Worm (Caenorhabditis elegans): ENCODE results near the gene cnc-11.

cnc-11 gene

ce11 chrV:1471977-1472376 is 29.8 kb downstream of the cnc-11 start:
- no peak for TF ChIP-seq ceh-48 (tag; optimal IDR thresholded peaks at IDR 0.05)
- no peak for TF ChIP-seq C08G9.2 (tag; optimal IDR thresholded peaks at IDR 0.05)
- no peak for TF ChIP-seq nfya-1 (tag; optimal IDR thresholded peaks at IDR 0.05)
- no peak for TF ChIP-seq fkh-6 (tag; optimal IDR thresholded peaks at IDR 0.05)
- TF ChIP-seq hlh-30 (tag; optimal IDR thresholded peaks at IDR 0.05; ENCODE audit: insufficient read depth) = no peak
- TF ChIP-seq nhr-232 (tag; optimal IDR thresholded peaks at IDR 0.05) = no peak
- no peak for TF ChIP-seq unc-42 (tag; optimal IDR thresholded peaks at IDR 0.05)

- TF ChIP-seq fax-1 (tag; optimal IDR thresholded peaks at IDR 0.05) = no peak
- peak; percentile 23 for TF ChIP-seq unc-55 (GFP tag; optimal IDR thresholded peaks at IDR 0.05)
- TF ChIP-seq sox-4 (tag; optimal IDR thresholded peaks at IDR 0.05) = no peak
- TF ChIP-seq eyg-1 (tag; optimal IDR thresholded peaks at IDR 0.05) = no peak
- TF ChIP-seq ceh-18 (tag; optimal IDR thresholded peaks at IDR 0.05) = no peak
- no peak for TF ChIP-seq hlh-15 (tag; optimal IDR thresholded peaks at IDR 0.05)
- no peak for TF ChIP-seq elt-4 (tag; optimal IDR thresholded peaks at IDR 0.05)
- no peak for TF ChIP-seq rnt-1 (tag; optimal IDR thresholded peaks at IDR 0.05)
- no peak for TF ChIP-seq sdc-2 (tag; optimal IDR thresholded peaks at IDR 0.05)
- peak; percentile 2 for TF ChIP-seq ceh-48 (tag; optimal IDR thresholded peaks at IDR 0.05)
- TF ChIP-seq hlh-8 (tag; optimal IDR thresholded peaks at IDR 0.05) = peak; percentile 18
- no peak for TF ChIP-seq dmd-4 (tag; optimal IDR thresholded peaks at IDR 0.05; ENCODE audit: borderline replicate concordance)
Measured at ce11 chrV:1472569-1472968, 30.4 kb downstream of the cnc-11 start.

- TF ChIP-seq elt-4 (tag; optimal IDR thresholded peaks at IDR 0.05) (no peak), zip-5 (tag; optimal IDR thresholded peaks at IDR 0.05) (no peak), rnt-1 (tag; optimal IDR thresholded peaks at IDR 0.05) (peak; percentile 59), pax-1 (tag; optimal IDR thresholded peaks at IDR 0.05) (no peak), ceh-22 (tag; optimal IDR thresholded peaks at IDR 0.05) (peak; percentile 5), ztf-16 (tag; optimal IDR thresholded peaks at IDR 0.05) (peak; percentile 28), unc-86 (tag; optimal IDR thresholded peaks at IDR 0.05) (no peak), pros-1 (tag; optimal IDR thresholded peaks at IDR 0.05) (peak; percentile 24), ceh-19 (GFP tag; optimal IDR thresholded peaks at IDR 0.05) (no peak), sdc-2 (tag; optimal IDR thresholded peaks at IDR 0.05) (peak; percentile 40), K02D7.2 (tag; optimal IDR thresholded peaks at IDR 0.05) (no peak), F13H6.1 (tag; optimal IDR thresholded peaks at IDR 0.05) (peak; percentile 72), C38D4.7 (GFP tag; optimal IDR thresholded peaks at IDR 0.05) (no peak), tbx-2 (tag; optimal IDR thresholded peaks at IDR 0.05) (peak; percentile 83), hlh-6 (tag; optimal IDR thresholded peaks at IDR 0.05) (peak; percentile 2), odd-2 (tag; optimal IDR thresholded peaks at IDR 0.05) (no peak), unc-42 (tag; optimal IDR thresholded peaks at IDR 0.05) (peak; percentile 69), ceh-31 (tag; optimal IDR thresholded peaks at IDR 0.05) (peak; percentile 78), pat-9 (tag; optimal IDR thresholded peaks at IDR 0.05) (no peak), fkh-6 (tag; optimal IDR thresholded peaks at IDR 0.05) (peak; percentile 60), Y22D7AL.16 (tag; optimal IDR thresholded peaks at IDR 0.05) (no peak), ceh-18 (tag; optimal IDR thresholded peaks at IDR 0.05) (peak; percentile 78), dmd-4 (tag; optimal IDR thresholded peaks at IDR 0.05; ENCODE audit: borderline replicate concordance) (no peak), syd-9 (tag; optimal IDR thresholded peaks at IDR 0.05) (peak; percentile 64), fkh-10 (GFP tag; optimal IDR thresholded peaks at IDR 0.05) (no peak), lim-6 (tag; optimal IDR thresholded peaks at IDR 0.05) (no peak), che-1 (tag; optimal IDR thresholded peaks at IDR 0.05) (no peak), ceh-24 (tag; optimal IDR thresholded peaks at IDR 0.05) (no peak), ceh-45 (GFP tag; IDR thresholded peaks at IDR 0.05) (no peak), fax-1 (tag; optimal IDR thresholded peaks at IDR 0.05) (peak; percentile 10), hlh-15 (tag; optimal IDR thresholded peaks at IDR 0.05) (no peak), pha-4 (tag; optimal IDR thresholded peaks at IDR 0.05) (no peak), ceh-14 (tag; optimal IDR thresholded peaks at IDR 0.05) (peak; percentile 36), ttx-3 (tag; optimal IDR thresholded peaks at IDR 0.05) (no peak), ahr-1 (tag; optimal IDR thresholded peaks at IDR 0.05) (no peak), ets-4 (tag; optimal IDR thresholded peaks at IDR 0.05) (peak; percentile 39), nfya-1 (tag; optimal IDR thresholded peaks at IDR 0.05) (peak; percentile 85), ref-2 (tag; optimal IDR thresholded peaks at IDR 0.05) (peak; percentile 77), gmeb-2 (tag; optimal IDR thresholded peaks at IDR 0.05) (no peak), sox-2 (GFP tag; IDR thresholded peaks at IDR 0.05) (no peak)
Measured at ce11 chrV:1474486-1475125, 32.5 kb downstream of the cnc-11 start, which contains the start of the genes F53E2.2 and unc-60. Gene F53E2.2 (plus strand): TSS chrV:1475086. Gene unc-60 (plus strand): TSS chrV:1475086.

Data from whole organism, late embryonic.